Worm (Caenorhabditis elegans): ENCODE data around the gene slc-25A18.1.
"Not testable (repeated sequence)": the region's sequence is repeated elsewhere in the genome, so short reads cannot be mapped to it uniquely, and the experiment has no call there.

slc-25A18.1 gene

ce11 chrX:14983274-14983673 lies 20.5 kb downstream of the slc-25A18.1 start, which contains the start of gene rbg-1:
Gene rbg-1, plus strand, starts transcription at chrX:14983533.
- no peak for TF ChIP-seq dao-5 (tag; optimal IDR thresholded peaks at IDR 0.05)
- TF ChIP-seq W03F9.2 (tag; optimal IDR thresholded peaks at IDR 0.05) = peak; percentile 51

ce11 chrX:14982525-14982924 lies 21.2 kb downstream of the slc-25A18.1 start, which contains the start of gene plp-2:
Gene plp-2, minus strand, starts transcription at chrX:14982804.
- TF ChIP-seq him-1 (tag; optimal IDR thresholded peaks at IDR 0.05) (no peak), dao-5 (tag; optimal IDR thresholded peaks at IDR 0.05) (no peak), W03F9.2 (tag; optimal IDR thresholded peaks at IDR 0.05) (no peak)

DNA sequence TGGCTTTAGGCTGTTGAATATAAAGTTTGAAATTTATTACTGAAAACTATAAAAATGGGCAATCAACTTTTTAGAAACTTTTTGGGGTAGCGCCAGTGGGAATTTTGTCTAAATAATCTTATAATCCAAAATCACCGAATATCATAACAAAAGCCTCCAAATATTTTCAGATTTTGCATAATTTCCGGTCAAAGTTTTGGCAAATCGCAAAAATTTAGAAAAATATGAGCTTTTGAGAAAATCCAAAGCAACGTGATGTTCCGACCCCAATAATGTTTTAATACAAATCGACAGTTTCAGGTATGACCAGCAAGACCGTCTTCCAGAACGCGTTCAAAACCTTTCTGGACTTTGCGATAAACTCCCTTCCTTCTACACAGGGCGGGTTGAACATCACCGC lies 24.4 kb downstream of the slc-25A18.1 start, which contains the start of gene emre-1:
TSS of gene emre-1 (plus strand) at position 301 of the 400 bp plus-strand sequence.
- TF ChIP-seq dao-5 (tag; optimal IDR thresholded peaks at IDR 0.05) = no peak

DNA sequence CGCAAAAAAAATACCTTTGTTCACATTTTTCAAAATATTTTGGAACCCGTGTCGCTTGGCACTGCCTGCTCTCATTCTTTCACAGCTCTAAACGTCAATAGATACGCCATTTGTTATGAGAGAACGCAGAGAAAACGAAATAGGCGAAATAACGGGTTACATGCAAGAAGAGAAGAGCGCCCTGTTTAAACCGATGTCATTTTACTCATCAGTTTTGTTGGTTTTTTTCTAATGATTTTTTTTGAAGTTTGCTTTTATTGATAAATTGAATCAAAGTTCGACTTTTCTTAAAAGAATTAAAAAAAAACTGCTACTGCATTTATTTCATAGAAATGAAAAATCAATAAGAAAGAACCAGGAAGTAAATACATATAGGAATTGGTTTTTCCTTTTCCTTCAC lies 25.0 kb downstream of the slc-25A18.1 start:
- no peak for TF ChIP-seq dao-5 (tag; optimal IDR thresholded peaks at IDR 0.05)
- TF ChIP-seq W03F9.2 (tag; optimal IDR thresholded peaks at IDR 0.05) = peak; percentile 47

ce11 chrX:14976840-14977534 lies 26.8 kb downstream of the slc-25A18.1 start:
- no peak for TF ChIP-seq him-1 (tag; optimal IDR thresholded peaks at IDR 0.05)
- TF ChIP-seq dao-5 (tag; optimal IDR thresholded peaks at IDR 0.05) = no peak
- TF ChIP-seq W03F9.2 (tag; optimal IDR thresholded peaks at IDR 0.05) = no peak

DNA sequence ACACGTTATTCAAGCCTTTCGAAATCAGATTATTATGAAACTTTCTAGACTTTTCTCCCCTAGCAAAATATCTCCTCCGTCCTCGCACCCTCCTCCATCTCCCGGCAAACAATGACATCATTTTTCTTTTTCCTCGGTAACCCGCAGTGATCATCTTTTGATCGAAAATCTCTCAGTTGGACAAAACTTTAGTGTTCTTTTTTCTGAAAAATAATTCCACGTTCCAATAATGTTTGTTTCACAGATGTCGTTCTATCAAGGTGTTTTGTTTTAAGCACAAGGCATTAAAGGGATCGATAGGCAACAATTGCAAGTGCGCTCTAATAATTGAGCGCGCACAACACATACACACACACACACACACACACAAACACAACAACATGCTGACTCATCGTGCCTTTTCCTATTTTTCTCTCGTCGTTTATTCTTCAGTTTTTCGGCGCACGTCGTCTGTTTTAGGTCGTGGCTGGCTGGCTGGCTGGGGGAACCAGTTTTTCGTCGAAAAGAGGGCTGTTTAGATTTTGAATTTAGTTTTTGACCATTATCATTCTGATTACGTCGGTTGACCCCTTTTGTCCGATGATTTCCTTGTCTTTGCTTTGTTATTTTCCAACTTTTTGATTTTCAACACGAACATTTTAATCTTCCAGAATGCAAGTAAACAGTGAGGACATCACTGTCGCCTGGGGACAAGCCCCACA lies 28.1 kb downstream of the slc-25A18.1 start, which contains the start of gene F20D1.3:
TSS of gene F20D1.3 (plus strand) at position 651 of the 701 bp plus-strand sequence.
- TF ChIP-seq him-1 (tag; optimal IDR thresholded peaks at IDR 0.05) (no peak), dao-5 (tag; optimal IDR thresholded peaks at IDR 0.05) (no peak), W03F9.2 (tag; optimal IDR thresholded peaks at IDR 0.05) (peak; percentile 24)

ce11 chrX:14973085-14973484 lies 30.7 kb downstream of the slc-25A18.1 start:
- TF ChIP-seq dao-5 (tag; optimal IDR thresholded peaks at IDR 0.05) = no peak
- no peak for TF ChIP-seq him-1 (tag; optimal IDR thresholded peaks at IDR 0.05)
- TF ChIP-seq W03F9.2 (tag; optimal IDR thresholded peaks at IDR 0.05) = no peak

DNA sequence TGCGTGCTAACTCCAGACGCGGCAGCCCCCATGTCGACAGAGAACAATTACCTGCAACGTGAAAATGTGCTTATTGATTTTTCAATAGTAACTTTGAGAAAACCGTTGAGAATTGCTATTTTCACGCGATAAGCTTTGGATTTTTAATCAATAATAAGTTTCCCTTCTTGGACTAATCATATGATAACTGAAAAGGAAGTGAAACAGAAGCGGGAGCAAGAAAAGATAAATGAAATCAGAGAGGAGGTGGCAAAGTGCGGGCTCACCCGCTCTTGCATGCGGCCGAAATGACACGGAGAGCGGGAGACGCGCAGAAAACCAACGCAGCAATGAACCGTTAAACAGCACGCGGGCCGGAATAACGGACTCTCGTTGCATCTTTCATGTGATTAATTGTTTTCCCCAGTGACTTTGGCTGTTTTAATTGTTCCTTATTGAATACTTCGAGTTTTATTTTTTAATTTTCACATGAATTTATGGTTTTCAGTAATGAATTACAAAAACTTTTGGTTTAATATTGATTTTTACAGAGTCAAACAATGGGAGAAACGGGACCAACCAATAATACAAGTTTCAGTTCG lies 33.4 kb downstream of the slc-25A18.1 start, which contains the start of the genes flwr-1 and tbc-1:
TSS of gene flwr-1 (minus strand) at position 51 of the 581 bp plus-strand sequence.
TSS of gene tbc-1 (plus strand) at position 531 of the 581 bp plus-strand sequence.
- TF ChIP-seq dao-5 (tag; optimal IDR thresholded peaks at IDR 0.05) = no peak
- no peak for TF ChIP-seq him-1 (tag; optimal IDR thresholded peaks at IDR 0.05)
- no peak for TF ChIP-seq W03F9.2 (tag; optimal IDR thresholded peaks at IDR 0.05)

DNA sequence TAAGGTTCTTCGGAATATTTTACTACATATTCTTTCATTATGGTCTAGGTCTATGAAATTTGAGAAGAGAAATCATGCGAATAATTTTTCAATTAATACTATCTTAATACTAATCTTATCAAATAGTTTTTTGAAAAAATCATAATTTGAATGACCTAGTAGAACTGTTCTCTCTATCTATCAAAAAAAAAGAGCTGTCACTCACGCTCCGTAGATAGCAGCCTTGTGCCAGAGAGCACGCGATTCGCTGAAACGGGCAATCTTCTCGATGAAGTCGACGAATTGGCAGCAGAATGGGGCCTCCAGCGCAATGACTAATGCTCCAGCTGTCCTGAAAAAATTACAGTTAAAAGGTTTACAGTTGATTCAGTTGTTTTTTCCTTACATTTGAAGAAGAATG lies 34.1 kb downstream of the slc-25A18.1 start:
- TF ChIP-seq dao-5 (tag; optimal IDR thresholded peaks at IDR 0.05) (no peak), him-1 (tag; optimal IDR thresholded peaks at IDR 0.05) (no peak), W03F9.2 (tag; optimal IDR thresholded peaks at IDR 0.05) (no peak)

DNA sequence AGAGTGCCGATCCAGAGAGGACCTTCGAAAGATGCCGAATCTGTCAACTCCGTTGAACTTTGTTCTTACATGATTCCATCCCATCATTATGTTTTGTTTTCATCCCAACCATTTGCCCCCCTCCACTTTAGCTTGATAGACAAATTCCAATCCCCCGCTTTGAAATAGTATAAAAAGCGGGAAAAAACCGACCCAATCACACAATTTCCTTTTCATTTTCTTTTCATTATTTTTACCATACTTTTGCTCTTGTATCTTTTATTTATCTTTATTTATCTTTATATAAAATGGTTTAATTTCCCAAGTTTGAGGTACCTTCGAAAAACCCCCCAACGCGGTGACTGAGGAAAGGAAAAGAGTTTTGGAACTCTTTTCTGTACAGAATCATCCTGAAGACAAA lies 37.2 kb downstream of the slc-25A18.1 start, which contains the start of gene F20D1.22:
TSS of gene F20D1.22 (plus strand) at position 301 of the 400 bp plus-strand sequence.
- TF ChIP-seq W03F9.2, dao-5, him-1 (tag; optimal IDR thresholded peaks at IDR 0.05): not testable (repeated sequence)

DNA sequence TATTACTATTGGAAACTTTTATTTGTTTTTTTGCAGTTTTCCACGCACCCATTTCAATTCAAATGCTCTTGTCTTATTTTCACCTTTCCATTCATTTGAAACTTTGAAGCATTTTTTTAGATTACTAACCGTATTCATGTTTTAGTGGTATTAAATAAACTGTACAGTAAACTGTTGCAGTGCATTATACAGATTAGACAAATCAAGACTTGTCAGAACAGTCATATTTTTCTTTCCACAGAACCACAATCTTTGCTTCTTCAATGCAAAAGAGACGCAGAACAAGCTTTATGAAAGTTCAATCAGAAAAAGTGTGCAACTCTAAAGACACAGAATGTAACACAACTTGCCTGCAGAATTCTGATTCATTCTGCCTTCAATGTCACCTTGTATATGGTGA lies 38.0 kb downstream of the slc-25A18.1 start, which contains the start of gene F45B8.5:
TSS of gene F45B8.5 (plus strand) at position 301 of the 400 bp plus-strand sequence.
- TF ChIP-seq him-1 (tag; optimal IDR thresholded peaks at IDR 0.05) (no peak), W03F9.2 (tag; optimal IDR thresholded peaks at IDR 0.05) (no peak), dao-5 (tag; optimal IDR thresholded peaks at IDR 0.05) (no peak)

DNA sequence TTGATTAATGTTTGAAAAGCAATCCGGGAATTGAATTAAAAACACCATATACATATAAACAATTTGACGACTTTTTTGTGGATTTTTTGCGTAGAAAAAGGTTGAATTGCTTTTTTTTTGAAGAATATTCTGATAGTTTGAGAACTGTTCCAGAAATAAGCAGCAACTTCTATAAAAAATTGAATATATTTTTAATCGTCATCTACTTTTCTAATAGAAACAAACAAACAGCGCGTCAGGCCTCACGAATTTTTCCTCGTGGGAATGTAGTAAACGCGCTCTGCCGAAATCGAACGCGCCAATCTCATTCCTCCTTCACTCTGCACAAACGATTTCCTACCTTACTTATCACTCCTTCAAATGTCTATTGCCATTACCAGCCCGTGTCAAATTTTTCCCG lies 39.5 kb downstream of the slc-25A18.1 start, which contains the start of gene rgs-11:
TSS of gene rgs-11 (plus strand) at position 301 of the 400 bp plus-strand sequence.
- TF ChIP-seq W03F9.2 (tag; optimal IDR thresholded peaks at IDR 0.05) (no peak), dao-5 (tag; optimal IDR thresholded peaks at IDR 0.05) (no peak), him-1 (tag; optimal IDR thresholded peaks at IDR 0.05) (no peak)

DNA sequence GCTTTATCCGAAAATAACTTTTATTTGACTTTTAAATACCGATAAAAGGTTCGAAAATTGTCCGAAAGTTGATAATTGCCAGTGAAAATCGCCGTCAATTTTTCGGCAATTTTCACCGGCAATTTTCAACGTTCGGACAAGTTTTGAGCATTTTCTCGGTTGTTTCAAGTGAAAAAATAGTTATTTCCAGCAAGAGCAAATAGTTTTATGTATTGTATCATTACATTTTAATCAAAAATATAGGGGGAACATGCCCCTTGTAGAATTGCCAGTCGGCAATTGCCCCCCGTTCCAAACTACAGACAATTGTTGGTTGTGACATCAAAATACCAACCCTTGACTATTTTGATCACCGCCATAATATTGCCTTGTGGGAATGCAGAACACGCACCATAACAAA lies 41.3 kb downstream of the slc-25A18.1 start, which contains the start of gene rgs-10:
TSS of gene rgs-10 (plus strand) at position 301 of the 400 bp plus-strand sequence.
- TF ChIP-seq W03F9.2 (tag; optimal IDR thresholded peaks at IDR 0.05) (no peak), him-1 (tag; optimal IDR thresholded peaks at IDR 0.05) (no peak), dao-5 (tag; optimal IDR thresholded peaks at IDR 0.05) (no peak)
